Worm (Caenorhabditis elegans) whole organism, L1 larva: ENCODE data around the gene tmd-2.

Experiments
- C04F5.9 ChIP-seq: sonication (generic microtip); optimal IDR thresholded peaks from 2 replicates; lab custom pipeline; 2016; ENCODE audit warnings: missing genetic modification characterization, missing compliant biosample characterization
- F16B12.6 ChIP-seq: fragments of 150-350 bp; optimal IDR thresholded peaks from 2 replicates; lab custom pipeline; 2014; ENCODE audit warnings: missing biosample characterization, missing genetic modification characterization
- alr-1 ChIP-seq: fragments of 200-800 bp; sonication (Bioruptor generic); optimal IDR thresholded peaks from 2 replicates; lab custom pipeline; 2018; ENCODE audit warnings: borderline replicate concordance, mild to moderate bottlenecking, missing genetic modification characterization, missing compliant biosample characterization
- ama-1 ChIP-seq: fragments of 150-350 bp; optimal IDR thresholded peaks from 2 replicates; lab custom pipeline; 2014
- blmp-1 ChIP-seq: fragments of 150-350 bp; optimal IDR thresholded peaks from 2 replicates; lab custom pipeline; 2014; ENCODE audit warnings: missing biosample characterization, missing genetic modification characterization
- ceh-63 ChIP-seq: fragments of 200-800 bp; sonication (Bioruptor generic); optimal IDR thresholded peaks from 2 replicates; lab custom pipeline; 2018; ENCODE audit warnings: mild to moderate bottlenecking, missing genetic modification characterization, missing compliant biosample characterization
- ceh-90 ChIP-seq: sonication (generic microtip); optimal IDR thresholded peaks from 2 replicates; lab custom pipeline; 2016; ENCODE audit warnings: missing genetic modification characterization, missing compliant biosample characterization
- ces-1 ChIP-seq: fragments of 150-350 bp; optimal IDR thresholded peaks from 2 replicates; lab custom pipeline; 2014; ENCODE audit warnings: missing biosample characterization, missing genetic modification reagents, missing genetic modification characterization
- dpl-1 ChIP-seq, 3 experiments: fragments of 150-350 bp in 2 of 3; sonication (generic microtip) in 1 of 3; optimal IDR thresholded peaks; 2 replicates each; lab custom pipeline; 2014 to 2017; ENCODE audit warnings: missing biosample characterization in 3 of 3, missing genetic modification characterization in 3 of 3, missing genetic modification reagents in 3 of 3
- dsc-1 ChIP-seq: sonication (generic microtip); optimal IDR thresholded peaks from 2 replicates; lab custom pipeline; 2016; ENCODE audit warnings: mild to moderate bottlenecking, missing genetic modification characterization, missing compliant biosample characterization
- efl-1 ChIP-seq, 4 experiments: fragments of 150-350 bp; optimal IDR thresholded peaks in 3 of 4; peaks in 1 of 4; 1 replicate in 1 of 4; 2 replicates in 3 of 4; lab custom pipeline; 2014; ENCODE audit warnings: missing biosample characterization in 2 of 4, missing genetic modification characterization in 2 of 4, missing genetic modification reagents in 2 of 4
- egl-13 ChIP-seq: sonication (generic microtip); optimal IDR thresholded peaks from 2 replicates; lab custom pipeline; 2016; ENCODE audit warnings: missing genotype, missing genetic modification reagents, missing genetic modification characterization, missing compliant biosample characterization
- egl-27 ChIP-seq, 2 experiments: fragments of 150-350 bp in 1 of 2; sonication (generic microtip); optimal IDR thresholded peaks; 3 replicates each; lab custom pipeline; 2017 to 2018; ENCODE audit warnings: missing biosample characterization in 2 of 2, missing genetic modification characterization in 2 of 2, missing genetic modification reagents in 2 of 2
- elt-2 ChIP-seq: sonication (generic microtip); optimal IDR thresholded peaks from 2 replicates; lab custom pipeline; 2016; ENCODE audit warnings: missing genetic modification characterization, mild to moderate bottlenecking, inconsistent platforms, missing compliant biosample characterization, missing genetic modification reagents
- ets-5 ChIP-seq: fragments of 200-800 bp; sonication (Bioruptor generic); IDR thresholded peaks from 2 replicates; pipeline ENCODE4 v1.3.6; 2022; ENCODE audit warnings: missing genetic modification characterization, missing compliant biosample characterization
- fkh-4 ChIP-seq: sonication (generic microtip); optimal IDR thresholded peaks from 2 replicates; lab custom pipeline; 2016; ENCODE audit warnings: missing compliant biosample characterization, missing genetic modification characterization, borderline replicate concordance
- fkh-8 ChIP-seq: sonication (generic microtip); optimal IDR thresholded peaks from 2 replicates; lab custom pipeline; 2016; ENCODE audit warnings: mild to moderate bottlenecking, missing genetic modification characterization, missing compliant biosample characterization
- grh-1 ChIP-seq: fragments of 200-800 bp; sonication (Bioruptor generic); IDR thresholded peaks from 2 replicates; pipeline ENCODE4 v1.3.6; 2022; ENCODE audit warnings: missing genetic modification reagents, missing genetic modification characterization, missing compliant biosample characterization
- hlh-4 ChIP-seq: sonication (generic microtip); optimal IDR thresholded peaks from 2 replicates; lab custom pipeline; 2016; ENCODE audit warnings: mild to moderate bottlenecking, missing genetic modification characterization, missing compliant biosample characterization
- hpl-2 ChIP-seq: fragments of 150-350 bp; optimal IDR thresholded peaks from 2 replicates; lab custom pipeline; 2014; ENCODE audit warnings: missing biosample characterization, missing genetic modification reagents, missing genetic modification characterization
- irx-1 ChIP-seq: sonication (generic microtip); optimal IDR thresholded peaks from 2 replicates; lab custom pipeline; 2016; ENCODE audit warnings: missing genetic modification characterization, missing compliant biosample characterization
- jun-1 ChIP-seq: fragments of 150-350 bp; optimal IDR thresholded peaks from 2 replicates; lab custom pipeline; 2014; ENCODE audit warnings: missing biosample characterization, missing genetic modification reagents, missing genetic modification characterization
- lin-14 ChIP-seq: fragments of 200-800 bp; sonication (Bioruptor generic); optimal IDR thresholded peaks from 2 replicates; lab custom pipeline; 2018; ENCODE audit warnings: mild to moderate bottlenecking, missing genetic modification characterization, moderate library complexity, missing compliant biosample characterization
- lin-15B ChIP-seq: fragments of 150-350 bp; sonication (generic microtip); optimal IDR thresholded peaks from 3 replicates; lab custom pipeline; 2014; ENCODE audit warnings: missing biosample characterization, missing genetic modification characterization
- lin-35 ChIP-seq, 2 experiments: fragments of 150-350 bp; optimal IDR thresholded peaks; 2 replicates each; lab custom pipeline; 2014; ENCODE audit warnings: missing biosample characterization in 2 of 2, missing genetic modification characterization in 2 of 2, missing genetic modification reagents in 2 of 2
- lir-3 ChIP-seq: sonication (generic microtip); optimal IDR thresholded peaks from 2 replicates; lab custom pipeline; 2016; ENCODE audit warnings: mild to moderate bottlenecking, missing genetic modification characterization, moderate library complexity, missing compliant biosample characterization; ENCODE audit not compliant: poor library complexity
- lsy-2 ChIP-seq, 2 experiments: fragments of 150-350 bp; optimal IDR thresholded peaks; 2 replicates each; lab custom pipeline; 2014; ENCODE audit warnings: missing biosample characterization in 2 of 2, missing genetic modification characterization in 2 of 2
- mab-9 ChIP-seq: fragments of 200-800 bp; sonication (Bioruptor generic); IDR thresholded peaks from 2 replicates; pipeline ENCODE4 v1.3.6; 2022; ENCODE audit warnings: missing genetic modification reagents, missing genetic modification characterization, missing compliant biosample characterization
- mdl-1 ChIP-seq, 2 experiments: fragments of 150-350 bp; optimal IDR thresholded peaks; 2 replicates each; lab custom pipeline; 2014 to 2017; ENCODE audit warnings: missing biosample characterization in 2 of 2, missing genetic modification characterization in 2 of 2, inconsistent platforms in 1 of 2
- mef-2 ChIP-seq: fragments of 150-350 bp; optimal IDR thresholded peaks from 2 replicates; lab custom pipeline; 2014; ENCODE audit warnings: missing biosample characterization, missing genetic modification characterization
- nhr-11 ChIP-seq: fragments of 150-350 bp; optimal IDR thresholded peaks from 2 replicates; lab custom pipeline; 2014; ENCODE audit warnings: missing biosample characterization, missing genetic modification characterization
- nhr-20 ChIP-seq: sonication (generic microtip); optimal IDR thresholded peaks from 2 replicates; lab custom pipeline; 2016; ENCODE audit warnings: mild to moderate bottlenecking, missing genetic modification characterization, missing compliant biosample characterization
- nhr-237 ChIP-seq: fragments of 150-350 bp; optimal IDR thresholded peaks from 2 replicates; lab custom pipeline; 2014; ENCODE audit warnings: missing biosample characterization, missing genetic modification characterization
- nhr-28 ChIP-seq: fragments of 150-350 bp; optimal IDR thresholded peaks from 2 replicates; lab custom pipeline; 2014; ENCODE audit warnings: missing biosample characterization, missing genetic modification characterization
- nhr-71 ChIP-seq: sonication (generic microtip); optimal IDR thresholded peaks from 2 replicates; lab custom pipeline; 2016; ENCODE audit warnings: mild to moderate bottlenecking, missing genetic modification characterization, moderate library complexity, missing compliant biosample characterization
- nhr-76 ChIP-seq: sonication (generic microtip); optimal IDR thresholded peaks from 2 replicates; lab custom pipeline; 2017; ENCODE audit warnings: missing biosample characterization, missing genetic modification characterization
- nhr-84 ChIP-seq: sonication (generic microtip); optimal IDR thresholded peaks from 2 replicates; lab custom pipeline; 2017; ENCODE audit warnings: missing biosample characterization, missing genetic modification characterization
- nhr-85 ChIP-seq: sonication (generic microtip); peaks from one replicate; lab custom pipeline; 2016; ENCODE audit warnings: missing genetic modification characterization, inconsistent platforms, missing compliant biosample characterization
- pag-3 ChIP-seq: sonication (generic microtip); optimal IDR thresholded peaks from 2 replicates; lab custom pipeline; 2017; ENCODE audit warnings: missing genetic modification characterization, mild to moderate bottlenecking, missing compliant biosample characterization, antibody characterized with exemption, borderline replicate concordance; ENCODE audit not compliant: insufficient read depth
- pqm-1 ChIP-seq: sonication (generic microtip); optimal IDR thresholded peaks from 3 replicates; lab custom pipeline; 2017; ENCODE audit warnings: missing biosample characterization, missing genetic modification characterization
- rnt-1 ChIP-seq: sonication (generic microtip); optimal IDR thresholded peaks from 2 replicates; lab custom pipeline; 2016; ENCODE audit warnings: mild to moderate bottlenecking, missing genetic modification characterization, moderate library complexity, missing compliant biosample characterization
- skn-1 ChIP-seq: fragments of 150-350 bp; optimal IDR thresholded peaks from 2 replicates; lab custom pipeline; 2014; ENCODE audit warnings: missing biosample characterization, missing genetic modification characterization
- snpc-4 ChIP-seq: fragments of 150-350 bp; optimal IDR thresholded peaks from 2 replicates; lab custom pipeline; 2014; ENCODE audit warnings: missing biosample characterization, missing genetic modification characterization
- snu-23 ChIP-seq: sonication (generic microtip); optimal IDR thresholded peaks from 2 replicates; lab custom pipeline; 2016; ENCODE audit warnings: missing genetic modification characterization, missing compliant biosample characterization
- sptf-1 ChIP-seq: fragments of 150-350 bp; optimal IDR thresholded peaks from 2 replicates; lab custom pipeline; 2014; ENCODE audit warnings: missing biosample characterization, missing genetic modification characterization
- swsn-7 ChIP-seq: sonication (generic microtip); optimal IDR thresholded peaks from 2 replicates; lab custom pipeline; 2016; ENCODE audit warnings: missing genetic modification characterization, missing compliant biosample characterization
- tbx-2 ChIP-seq: sonication (generic microtip); optimal IDR thresholded peaks from 2 replicates; lab custom pipeline; 2016; ENCODE audit warnings: missing genetic modification characterization, missing compliant biosample characterization
- unc-30 ChIP-seq: sonication (generic microtip); optimal IDR thresholded peaks from 2 replicates; lab custom pipeline; 2017; ENCODE audit warnings: missing biosample characterization, missing genetic modification characterization
- unc-86 ChIP-seq: sonication (generic microtip); optimal IDR thresholded peaks from 2 replicates; lab custom pipeline; 2016; ENCODE audit warnings: missing genetic modification characterization, missing compliant biosample characterization
- vab-15 ChIP-seq: sonication (generic microtip); optimal IDR thresholded peaks from 2 replicates; lab custom pipeline; 2017; ENCODE audit warnings: missing genotype, mild to moderate bottlenecking, missing genetic modification characterization, missing compliant biosample characterization
- xbp-1 ChIP-seq: sonication (generic microtip); optimal IDR thresholded peaks from 2 replicates; lab custom pipeline; 2016; ENCODE audit warnings: missing genetic modification characterization, missing compliant biosample characterization
- zag-1 ChIP-seq: fragments of 150-350 bp; optimal IDR thresholded peaks from 2 replicates; lab custom pipeline; 2014; ENCODE audit warnings: missing biosample characterization, missing genetic modification characterization
- zip-4 ChIP-seq: fragments of 200-800 bp; sonication (Bioruptor generic); optimal IDR thresholded peaks from 2 replicates; lab custom pipeline; 2018; ENCODE audit warnings: mild to moderate bottlenecking, missing genetic modification characterization, moderate library complexity, missing compliant biosample characterization

Gene tmd-2

ce11 chrV:8348959-8349389 lies 14.5 kb downstream of the tmd-2 start (continued):
- TF ChIP-seq nhr-71 (tag; lab: Kevin White, UChicago) (peak; percentile 95), unc-30 (tag; lab: Kevin White, UChicago) (no peak), lin-15B (tag; lab: Kevin White, UChicago) (peak; percentile 46), zip-4 (GFP tag; lab: Kevin White, UChicago) (peak; percentile 69), rnt-1 (tag; lab: Kevin White, UChicago) (peak; percentile 97), lsy-2 (tag; optimal IDR thresholded peaks at IDR 0.05; lab: Kevin White, UChicago) (peak; percentile 59 to 84), nhr-20 (tag; lab: Kevin White, UChicago) (peak; percentile 95), mdl-1 (tag; optimal IDR thresholded peaks at IDR 0.05; lab: Kevin White, UChicago) (peak in 1 of 2 experiments; percentile 59), nhr-28 (no peak), ceh-90 (tag; lab: Kevin White, UChicago) (no peak), nhr-11 (peak; percentile 28), lin-35 (GFP tag; optimal IDR thresholded peaks at IDR 0.05; lab: Kevin White, UChicago) (peak; percentile 56 to 79), nhr-84 (no peak), ceh-63 (GFP tag; lab: Kevin White, UChicago) (no peak), dsc-1 (tag; lab: Kevin White, UChicago) (peak; percentile 93), jun-1 (peak; percentile 55), xbp-1 (tag; lab: Kevin White, UChicago) (peak; percentile 89), mab-9 (GFP tag; lab: Robert Waterston, UW) (peak; percentile 74), snu-23 (GFP tag; lab: Kevin White, UChicago) (peak; percentile 95), nhr-76 (tag; lab: Kevin White, UChicago) (no peak), pag-3 (tag; lab: Kevin White, UChicago) (no peak), snpc-4 (peak; percentile 99), alr-1 (tag; lab: Kevin White, UChicago) (no peak), ces-1 (GFP tag; lab: Kevin White, UChicago) (no peak), fkh-4 (no peak), skn-1 (tag; lab: Kevin White, UChicago) (peak; percentile 71), F16B12.6 (tag; lab: Kevin White, UChicago) (peak; percentile 37), hlh-4 (tag; lab: Kevin White, UChicago) (no peak), egl-13 (tag; lab: Kevin White, UChicago) (peak; percentile 56), swsn-7 (tag; lab: Kevin White, UChicago) (peak; percentile 93), elt-2 (tag; lab: Kevin White, UChicago) (peak; percentile 89), nhr-85 (tag; lab: Kevin White, UChicago) (peak; percentile 97), hpl-2 (GFP tag; lab: Kevin White, UChicago) (peak; percentile 63), fkh-8 (tag; lab: Kevin White, UChicago) (peak; percentile 38), irx-1 (peak; percentile 80), zag-1 (tag; lab: Kevin White, UChicago) (no peak), unc-86 (tag; lab: Kevin White, UChicago) (peak; percentile 68), lin-14 (GFP tag; lab: Kevin White, UChicago) (peak; percentile 92), ets-5 (GFP tag; lab: Robert Waterston, UW) (no peak), blmp-1 (tag; lab: Kevin White, UChicago) (peak; percentile 26), dpl-1 (GFP tag; optimal IDR thresholded peaks at IDR 0.05; lab: Kevin White, UChicago) (peak; percentile 37 to 64 (median 56)), grh-1 (GFP tag; lab: Robert Waterston, UW) (peak; percentile 84), nhr-237 (tag; lab: Kevin White, UChicago) (peak; percentile 8), egl-27 (tag; optimal IDR thresholded peaks at IDR 0.05; lab: Kevin White, UChicago) (no peak), vab-15 (tag; lab: Kevin White, UChicago) (no peak), tbx-2 (tag; lab: Kevin White, UChicago) (peak; percentile 85), sptf-1 (tag; lab: Kevin White, UChicago) (no peak), C04F5.9 (peak; percentile 45), mef-2 (no peak), lir-3 (peak; percentile 50), pqm-1 (tag; lab: Kevin White, UChicago) (no peak), ama-1 (peak; percentile 96), efl-1 (optimal IDR thresholded peaks at IDR 0.05; lab: Kevin White, UChicago) (peak; percentile 66 to 77), efl-1 (GFP tag; optimal IDR thresholded peaks at IDR 0.05 in 1 of 2; lab: Kevin White, UChicago) (peak; percentile 53 to 96)
